Fruit fly (Drosophila melanogaster): ENCODE measurements around the gene ScsbetaA.

- no peak for TF ChIP-seq slp2 (GFP tag; optimal IDR thresholded peaks at IDR 0.05)
- no peak for TF ChIP-seq Dek (tag; optimal IDR thresholded peaks at IDR 0.05)
- TF ChIP-seq CG12299 (tag; optimal IDR thresholded peaks at IDR 0.05): no peak
- no peak for TF ChIP-seq h (optimal IDR thresholded peaks at IDR 0.05)
- no peak for TF ChIP-seq odd (GFP tag; optimal IDR thresholded peaks at IDR 0.05)
- TF ChIP-seq nmo (GFP tag; optimal IDR thresholded peaks at IDR 0.05): no peak
- no peak for TF ChIP-seq CG42726 (GFP tag; IDR thresholded peaks at IDR 0.05; ENCODE audit: partially characterized antibody)
- TF ChIP-seq Rx (GFP tag; IDR thresholded peaks at IDR 0.05): no peak
- TF ChIP-seq CG1024 (GFP tag; IDR thresholded peaks at IDR 0.05): no peak
- TF ChIP-seq CG17912 (GFP tag; optimal IDR thresholded peaks at IDR 0.05): no peak
- TF ChIP-seq CG5180 (GFP tag; optimal IDR thresholded peaks at IDR 0.05): no peak
- no peak for TF ChIP-seq usp (GFP tag; optimal IDR thresholded peaks at IDR 0.05)
- TF ChIP-seq Dip2 (GFP tag; IDR thresholded peaks at IDR 0.05): no peak
- no peak for TF ChIP-seq Dll (GFP tag; IDR thresholded peaks at IDR 0.05; ENCODE audit: partially characterized antibody)
Measured at dm6 chr3R:8957739-8958138, 19.2 kb downstream of the ScsbetaA start.
